Fruit fly (Drosophila melanogaster) whole organism, embryonic: Measurements from ENCODE around the gene CG7650.
A peak's percentile ranks its signal among the peaks of the same experiment; 100 is the strongest.

Experiments used
- Abd-B ChIP-seq: fragments of 200-800 bp; sonication (Bioruptor generic); optimal IDR thresholded peaks from 2 replicates; lab custom pipeline; 2018; ENCODE audit warnings: missing biosample characterization, mild to moderate bottlenecking, missing genetic modification characterization, moderate library complexity
- Blimp-1 ChIP-seq: fragments of 200-800 bp; sonication (Bioruptor generic); optimal IDR thresholded peaks from 3 replicates; lab custom pipeline; 2018; ENCODE audit warnings: missing biosample characterization, missing genetic modification characterization, mild to moderate bottlenecking, moderate library complexity, missing genetic modification reagents
- BtbVII ChIP-seq: fragments of 200-800 bp; sonication (Bioruptor generic); optimal IDR thresholded peaks from 3 replicates; lab custom pipeline; 2017; ENCODE audit warnings: missing biosample characterization, mild to moderate bottlenecking, missing genetic modification characterization
- CG10209 ChIP-seq: fragments of 200-800 bp; sonication (Bioruptor generic); optimal IDR thresholded peaks from 3 replicates; lab custom pipeline; 2017; ENCODE audit warnings: missing biosample characterization, mild to moderate bottlenecking, missing genetic modification characterization, missing genetic modification reagents
- CG10565 ChIP-seq: fragments of 200-800 bp; sonication (Bioruptor generic); optimal IDR thresholded peaks from 3 replicates; lab custom pipeline; 2016; ENCODE audit warnings: missing biosample characterization, mild to moderate bottlenecking, missing genetic modification characterization
- CG13123 ChIP-seq: fragments of 200-800 bp; sonication (Bioruptor generic); optimal IDR thresholded peaks from 2 replicates; lab custom pipeline; 2016; ENCODE audit warnings: missing biosample characterization, missing genetic modification characterization
- CG13624 ChIP-seq: fragments of 200-800 bp; sonication (Bioruptor generic); optimal IDR thresholded peaks from 2 replicates; lab custom pipeline; 2016; ENCODE audit warnings: missing biosample characterization, missing genetic modification characterization
- CG14014 ChIP-seq: fragments of 200-800 bp; sonication (Bioruptor generic); IDR thresholded peaks from 2 replicates; pipeline ENCODE4 v1.3.6; 2022; ENCODE audit warnings: missing biosample characterization, missing genetic modification characterization
- CG15269 ChIP-seq: fragments of 200-800 bp; sonication (Bioruptor generic); optimal IDR thresholded peaks from 2 replicates; lab custom pipeline; 2018; ENCODE audit warnings: missing biosample characterization, mild to moderate bottlenecking, missing genetic modification characterization, moderate library complexity
- CG1529 ChIP-seq: fragments of 200-800 bp; sonication (Bioruptor generic); optimal IDR thresholded peaks from 3 replicates; lab custom pipeline; 2018; ENCODE audit warnings: missing biosample characterization, missing genetic modification characterization
- CG1603 ChIP-seq: fragments of 200-800 bp; sonication (Bioruptor generic); optimal IDR thresholded peaks from 2 replicates; lab custom pipeline; 2019; ENCODE audit warnings: missing biosample characterization, mild to moderate bottlenecking, missing genetic modification characterization, moderate library complexity
- CG16813 ChIP-seq: fragments of 200-800 bp; sonication (Bioruptor generic); IDR thresholded peaks from 3 replicates; pipeline ENCODE4 v1.3.6; 2022; ENCODE audit warnings: missing biosample characterization, missing genetic modification characterization; ENCODE audit not compliant: partially characterized antibody
- CG16863 ChIP-seq: fragments of 200-800 bp; sonication (Bioruptor generic); optimal IDR thresholded peaks from 3 replicates; lab custom pipeline; 2016; ENCODE audit warnings: missing biosample characterization, missing genetic modification characterization
- CG17328 ChIP-seq: fragments of 200-800 bp; sonication (Bioruptor generic); IDR thresholded peaks from 2 replicates; pipeline ENCODE4 v1.3.6; 2022; ENCODE audit warnings: missing biosample characterization, missing genetic modification characterization
- CG18011 ChIP-seq: fragments of 200-800 bp; sonication (Bioruptor generic); optimal IDR thresholded peaks from 2 replicates; lab custom pipeline; 2017; ENCODE audit warnings: missing biosample characterization, missing genetic modification characterization, mild to moderate bottlenecking, moderate library complexity, missing genotype
- CG18599 ChIP-seq: fragments of 200-800 bp; sonication (Bioruptor generic); optimal IDR thresholded peaks from 3 replicates; lab custom pipeline; 2017; ENCODE audit warnings: missing biosample characterization, missing genetic modification characterization, mild to moderate bottlenecking, moderate library complexity, missing genetic modification reagents
- CG18764 ChIP-seq: fragments of 200-800 bp; sonication (Bioruptor generic); optimal IDR thresholded peaks from 3 replicates; lab custom pipeline; 2016; ENCODE audit warnings: missing biosample characterization, missing genetic modification characterization
- CG30020 ChIP-seq: fragments of 200-800 bp; optimal IDR thresholded peaks from 2 replicates; lab custom pipeline; 2019; ENCODE audit warnings: missing biosample characterization, mild to moderate bottlenecking, missing genetic modification characterization, moderate library complexity
- CG31224 ChIP-seq: fragments of 200-800 bp; sonication (Bioruptor generic); IDR thresholded peaks from 2 replicates; pipeline ENCODE4 v1.3.6; 2022; ENCODE audit warnings: missing biosample characterization, missing genetic modification characterization
- CG4360 ChIP-seq: fragments of 200-800 bp; sonication (Bioruptor generic); IDR thresholded peaks from 2 replicates; pipeline ENCODE4 v1.3.6; 2022; ENCODE audit warnings: missing biosample characterization, missing genetic modification characterization
- CG5953 ChIP-seq: fragments of 200-800 bp; sonication (Bioruptor generic); IDR thresholded peaks from 2 replicates; pipeline ENCODE4 v1.3.6; 2022; ENCODE audit warnings: missing biosample characterization, missing genetic modification characterization
- CG6272 ChIP-seq: fragments of 200-800 bp; sonication (Bioruptor generic); IDR thresholded peaks from 2 replicates; pipeline ENCODE4 v1.3.6; 2022; ENCODE audit warnings: missing biosample characterization, missing genetic modification characterization
- CG8089 ChIP-seq: fragments of 200-800 bp; sonication (Bioruptor generic); optimal IDR thresholded peaks from 3 replicates; lab custom pipeline; 2016; ENCODE audit warnings: missing biosample characterization, missing genetic modification characterization
- CG8388 ChIP-seq: fragments of 200-800 bp; sonication (Bioruptor generic); optimal IDR thresholded peaks from 2 replicates; lab custom pipeline; 2019; ENCODE audit warnings: missing biosample characterization, mild to moderate bottlenecking, missing genetic modification characterization, moderate library complexity
- CG9215 ChIP-seq: fragments of 200-800 bp; sonication (Bioruptor generic); IDR thresholded peaks from 2 replicates; pipeline ENCODE4 v1.3.6; 2022; ENCODE audit warnings: missing biosample characterization, missing genetic modification characterization
- CG9797 ChIP-seq: fragments of 200-800 bp; sonication (Bioruptor generic); optimal IDR thresholded peaks from 3 replicates; lab custom pipeline; 2018; ENCODE audit warnings: missing biosample characterization, mild to moderate bottlenecking, missing genetic modification characterization
- CG9876 ChIP-seq: fragments of 200-800 bp; sonication (Bioruptor generic); optimal IDR thresholded peaks from 2 replicates; lab custom pipeline; 2016; ENCODE audit warnings: missing biosample characterization, missing genetic modification characterization
- Fer3 ChIP-seq: fragments of 200-800 bp; sonication (Bioruptor generic); optimal IDR thresholded peaks from 2 replicates; lab custom pipeline; 2018; ENCODE audit warnings: missing biosample characterization, mild to moderate bottlenecking, missing genetic modification characterization, moderate library complexity
- HLH4C ChIP-seq: fragments of 200-800 bp; sonication (Bioruptor generic); IDR thresholded peaks from 3 replicates; pipeline ENCODE4 v1.3.6; 2022; ENCODE audit warnings: missing biosample characterization, missing genetic modification characterization; ENCODE audit not compliant: partially characterized antibody
- Hr3 ChIP-seq: fragments of 200-800 bp; sonication (Bioruptor generic); optimal IDR thresholded peaks from 3 replicates; lab custom pipeline; 2016; ENCODE audit warnings: missing biosample characterization, missing genetic modification characterization
- Lpt ChIP-seq: fragments of >200 bp; optimal IDR thresholded peaks from 2 replicates; lab custom pipeline; 2018; ENCODE audit warnings: missing biosample characterization, missing genetic modification characterization
- MESR4 ChIP-seq: fragments of 200-800 bp; sonication (Bioruptor generic); optimal IDR thresholded peaks from 2 replicates; lab custom pipeline; 2018; ENCODE audit warnings: missing biosample characterization, mild to moderate bottlenecking, missing genetic modification characterization, moderate library complexity
- Mrtf ChIP-seq: fragments of 200-800 bp; sonication (Bioruptor generic); IDR thresholded peaks from 3 replicates; pipeline ENCODE4 v1.3.6; 2022; ENCODE audit warnings: missing biosample characterization, missing genetic modification characterization
- NK7.1 ChIP-seq: fragments of 200-800 bp; sonication (Bioruptor generic); optimal IDR thresholded peaks from 3 replicates; lab custom pipeline; 2016; ENCODE audit warnings: missing biosample characterization, missing genetic modification characterization
- NfI ChIP-seq: fragments of 200-800 bp; sonication (Bioruptor generic); optimal IDR thresholded peaks from 3 replicates; lab custom pipeline; 2018; ENCODE audit warnings: missing biosample characterization, mild to moderate bottlenecking, missing genetic modification characterization, moderate library complexity
- ap ChIP-seq: fragments of 200-800 bp; sonication (Bioruptor generic); IDR thresholded peaks from 2 replicates; pipeline ENCODE4 v1.3.6; 2022; ENCODE audit warnings: missing biosample characterization, missing genetic modification characterization
- cg ChIP-seq: fragments of 200-800 bp; sonication (Bioruptor generic); optimal IDR thresholded peaks from 3 replicates; lab custom pipeline; 2019; ENCODE audit warnings: missing biosample characterization, mild to moderate bottlenecking, missing genetic modification characterization, moderate library complexity
- crp ChIP-seq, 2 experiments: fragments of 200-800 bp; sonication (Bioruptor generic); optimal IDR thresholded peaks; 2 replicates in 1 of 2; 3 replicates in 1 of 2; lab custom pipeline; 2017; ENCODE audit warnings: missing biosample characterization in 2 of 2, missing genetic modification characterization in 2 of 2, mild to moderate bottlenecking in 1 of 2, moderate library complexity in 1 of 2
- dm ChIP-seq: fragments of 200-800 bp; sonication (Bioruptor generic); optimal IDR thresholded peaks from 3 replicates; lab custom pipeline; 2016; ENCODE audit warnings: missing biosample characterization, missing genetic modification characterization
- dpn ChIP-seq, 2 experiments: fragments of 200-800 bp; sonication (Bioruptor generic); optimal IDR thresholded peaks; 3 replicates each; lab custom pipeline; 2016; ENCODE audit warnings: missing biosample characterization in 2 of 2, missing genetic modification characterization in 2 of 2
- emc ChIP-seq: fragments of 200-800 bp; sonication (Bioruptor generic); optimal IDR thresholded peaks from 2 replicates; lab custom pipeline; 2016; ENCODE audit warnings: missing biosample characterization, missing genetic modification characterization
- ftz-f1 ChIP-seq: fragments of 200-800 bp; sonication (Bioruptor generic); optimal IDR thresholded peaks from 2 replicates; lab custom pipeline; 2016; ENCODE audit warnings: missing biosample characterization, missing genetic modification characterization
- lilli ChIP-seq: fragments of 200-800 bp; sonication (Bioruptor generic); optimal IDR thresholded peaks from 3 replicates; lab custom pipeline; 2016; ENCODE audit warnings: missing biosample characterization, missing genetic modification characterization
- lmd ChIP-seq: fragments of 200-800 bp; sonication (Bioruptor generic); IDR thresholded peaks from 2 replicates; pipeline ENCODE4 v1.3.6; 2022; ENCODE audit warnings: missing biosample characterization, missing genetic modification characterization
- luna ChIP-seq: fragments of 200-800 bp; sonication (Bioruptor generic); optimal IDR thresholded peaks from 2 replicates; lab custom pipeline; 2016; ENCODE audit warnings: missing biosample characterization, missing genetic modification characterization
- maf-S ChIP-seq: fragments of 200-800 bp; sonication (Bioruptor generic); optimal IDR thresholded peaks from 2 replicates; lab custom pipeline; 2016; ENCODE audit warnings: missing biosample characterization, missing genetic modification characterization
- mirr ChIP-seq: fragments of 200-800 bp; sonication (Bioruptor generic); optimal IDR thresholded peaks from 3 replicates; lab custom pipeline; 2018; ENCODE audit warnings: missing biosample characterization, mild to moderate bottlenecking, missing genetic modification characterization
- salm ChIP-seq: fragments of 200-800 bp; sonication (Bioruptor generic); optimal IDR thresholded peaks from 2 replicates; lab custom pipeline; 2018; ENCODE audit warnings: missing biosample characterization, mild to moderate bottlenecking, missing genetic modification characterization
- ssp ChIP-seq: fragments of 200-800 bp; sonication (Bioruptor generic); IDR thresholded peaks from 2 replicates; pipeline ENCODE4 v1.3.6; 2022; ENCODE audit warnings: missing biosample characterization, missing genetic modification characterization
- twi ChIP-seq: fragments of 200-800 bp; optimal IDR thresholded peaks from 2 replicates; lab custom pipeline; 2019; ENCODE audit warnings: missing biosample characterization, mild to moderate bottlenecking, missing genetic modification characterization, moderate library complexity
- unpg ChIP-seq: fragments of 200-800 bp; sonication (Bioruptor generic); optimal IDR thresholded peaks from 3 replicates; lab custom pipeline; 2018; ENCODE audit warnings: missing biosample characterization, mild to moderate bottlenecking, missing genetic modification characterization, moderate library complexity

The CG7650 gene

dm6 chr3L:15580487-15580886 lies 29.7 kb downstream of the CG7650 start, which contains the start of the genes mrn and CG12301 (continued):
- TF ChIP-seq CG5953 = 0 out of 2 replicates have a peak, but pooled peaks have one; percentile 31
- TF ChIP-seq dm (GFP tag; lab: Kevin White, UChicago) = peak; percentile 88
- no peak for TF ChIP-seq cg
- TF ChIP-seq CG13123 (GFP tag; lab: Kevin White, UChicago) = peak; percentile 11
- no peak for TF ChIP-seq mirr (GFP tag; lab: Kevin White, UChicago)
- peak; percentile 49 to 89 for TF ChIP-seq crp (GFP tag; optimal IDR thresholded peaks at IDR 0.05; lab: Kevin White, UChicago)
- TF ChIP-seq ftz-f1 = peak; percentile 75
- no peak for TF ChIP-seq CG10565 (GFP tag; lab: Kevin White, UChicago)
- TF ChIP-seq CG30020 (tag; lab: Kevin White, UChicago) = peak; percentile 59
- TF ChIP-seq CG16813 (GFP tag; lab: Robert Waterston, UW) = peak; percentile 92
- TF ChIP-seq CG1603 (tag; lab: Kevin White, UChicago) = no peak
- peak; percentile 87 for TF ChIP-seq lilli
- peak; percentile 78 for TF ChIP-seq Fer3 (tag; lab: Kevin White, UChicago)
- no peak for TF ChIP-seq Blimp-1 (GFP tag; lab: Kevin White, UChicago)
- peak; percentile 68 for TF ChIP-seq Hr3
- peak; percentile 26 for TF ChIP-seq CG13624 (GFP tag; lab: Kevin White, UChicago)
- TF ChIP-seq NK7.1 (GFP tag; lab: Kevin White, UChicago) = peak; percentile 55
- TF ChIP-seq NfI (GFP tag; lab: Kevin White, UChicago) = peak; percentile 66
- TF ChIP-seq lmd = peak; percentile 94
- TF ChIP-seq CG1529 = no peak
- no peak for TF ChIP-seq BtbVII
- peak; percentile 73 for TF ChIP-seq CG31224 (GFP tag; lab: Robert Waterston, UW)
- TF ChIP-seq CG9215 (GFP tag; lab: Robert Waterston, UW) = peak; percentile 91
- no peak for TF ChIP-seq maf-S (GFP tag; lab: Kevin White, UChicago)
- TF ChIP-seq Mrtf = peak; percentile 75
- TF ChIP-seq CG8089 (GFP tag; lab: Kevin White, UChicago) = peak; percentile 3
- peak; percentile 93 for TF ChIP-seq CG6272 (GFP tag; lab: Robert Waterston, UW)
- TF ChIP-seq ssp (GFP tag; lab: Robert Waterston, UW) = peak; percentile 84
- no peak for TF ChIP-seq MESR4 (GFP tag; lab: Kevin White, UChicago)
- TF ChIP-seq CG4360 (GFP tag; lab: Robert Waterston, UW) = no peak
- peak; percentile 71 to 82 for TF ChIP-seq dpn (GFP tag; optimal IDR thresholded peaks at IDR 0.05; lab: Kevin White, UChicago)
- TF ChIP-seq CG15269 = no peak
- TF ChIP-seq CG17328 (GFP tag; lab: Robert Waterston, UW) = peak; percentile 56; the same call in 1 of the 2 replicates
- TF ChIP-seq CG8388 = no peak
- no peak for TF ChIP-seq emc (GFP tag; lab: Kevin White, UChicago)
- no peak for TF ChIP-seq CG10209 (GFP tag; lab: Kevin White, UChicago)
- TF ChIP-seq CG18011 (GFP tag; lab: Kevin White, UChicago) = peak; percentile 44
- no peak for TF ChIP-seq CG18764 (GFP tag; lab: Kevin White, UChicago)
- TF ChIP-seq CG9797 (GFP tag; lab: Kevin White, UChicago) = peak; percentile 55
- no peak for TF ChIP-seq Lpt
- TF ChIP-seq ap (GFP tag; lab: Robert Waterston, UW) = peak; percentile 68
- no peak for TF ChIP-seq Abd-B (GFP tag; lab: Kevin White, UChicago)
- peak; percentile 95 for TF ChIP-seq HLH4C
- no peak for TF ChIP-seq unpg (GFP tag; lab: Kevin White, UChicago)
- no peak for TF ChIP-seq twi (tag; lab: Kevin White, UChicago)
- TF ChIP-seq luna (GFP tag; lab: Kevin White, UChicago) = peak; percentile 20
- peak; percentile 70 for TF ChIP-seq CG14014 (GFP tag; lab: Robert Waterston, UW)
- no peak for TF ChIP-seq CG9876 (GFP tag; lab: Kevin White, UChicago)
- no peak for TF ChIP-seq salm
- TF ChIP-seq CG18599 (GFP tag; lab: Kevin White, UChicago) = no peak
- peak; percentile 48 for TF ChIP-seq CG16863 (GFP tag; lab: Kevin White, UChicago)
